Worm (Caenorhabditis elegans) whole organism, L1 larva: ENCODE measurements around the gene F55A11.6.

Experiments used
- lin-13 ChIP-seq: fragments of 150-350 bp; optimal IDR thresholded peaks from 2 replicates; lab custom pipeline; 2014; ENCODE audit warnings: missing biosample characterization, missing genetic modification reagents, missing genetic modification characterization
- nhr-12 ChIP-seq: sonication (generic microtip); optimal IDR thresholded peaks from 2 replicates; lab custom pipeline; 2017; ENCODE audit warnings: missing biosample characterization, missing genetic modification characterization
- nhr-77 ChIP-seq: fragments of 150-350 bp; optimal IDR thresholded peaks from 2 replicates; lab custom pipeline; 2014; ENCODE audit warnings: missing biosample characterization, missing genetic modification characterization
- unc-62 ChIP-seq: fragments of 150-350 bp; optimal IDR thresholded peaks from 2 replicates; lab custom pipeline; 2014; ENCODE audit warnings: missing biosample characterization, missing genetic modification reagents, missing genetic modification characterization
- zag-1 ChIP-seq: fragments of 150-350 bp; optimal IDR thresholded peaks from 2 replicates; lab custom pipeline; 2014; ENCODE audit warnings: missing biosample characterization, missing genetic modification characterization

DNA sequence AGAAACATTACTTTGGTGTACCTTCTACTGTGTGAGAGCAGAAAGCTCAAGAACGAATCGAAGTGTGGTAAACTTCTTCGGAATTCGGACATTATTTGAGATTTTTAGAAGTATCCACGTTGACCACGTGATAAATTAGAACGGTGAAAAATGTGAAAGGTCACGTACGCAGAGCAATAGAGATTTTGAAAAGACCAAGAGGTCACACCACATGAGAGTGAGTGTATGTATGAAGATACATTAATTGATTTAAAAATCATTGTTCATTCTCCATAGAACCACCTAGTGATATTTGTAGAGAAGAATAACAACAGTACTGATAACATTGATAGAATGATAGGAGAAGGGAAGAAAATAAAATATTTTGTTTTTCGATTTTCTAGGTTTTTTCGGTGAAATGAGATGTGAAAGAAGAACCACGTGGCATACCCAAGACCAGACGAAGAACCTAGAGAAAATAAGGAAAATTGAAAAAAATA, 45.9 kb downstream of the F55A11.6 start, which contains the start of gene pyc-1:
- TF ChIP-seq nhr-77 (no peak), zag-1 (tag; lab: Kevin White, UChicago) (no peak), unc-62 (GFP tag; lab: Kevin White, UChicago) (no peak), lin-13 (GFP tag; lab: Kevin White, UChicago) (no peak), nhr-12 (tag; lab: Kevin White, UChicago) (no peak)
